Worm (Caenorhabditis elegans) whole organism, young adult: Measurements from ENCODE around the gene F56H11.2.

Experiments used
- B0261.1 ChIP-seq: sonication (generic microtip); optimal IDR thresholded peaks from 2 replicates; lab custom pipeline; 2016; ENCODE audit warnings: mild to moderate bottlenecking, missing genetic modification characterization, moderate library complexity, missing compliant biosample characterization
- B0336.3 ChIP-seq: fragments of 200-800 bp; sonication (Bioruptor generic); IDR thresholded peaks from 2 replicates; pipeline ENCODE4 v1.3.6; 2022; ENCODE audit warnings: missing genetic modification characterization, missing compliant biosample characterization
- C17E4.6 ChIP-seq: fragments of 200-800 bp; sonication (Bioruptor generic); IDR thresholded peaks from 2 replicates; pipeline ENCODE4 v1.3.6; 2022; ENCODE audit warnings: missing genetic modification reagents, missing genetic modification characterization, missing compliant biosample characterization
- F10E7.11 ChIP-seq: sonication (generic microtip); optimal IDR thresholded peaks from 2 replicates; lab custom pipeline; 2017; ENCODE audit warnings: mild to moderate bottlenecking, missing genetic modification characterization, moderate library complexity, missing compliant biosample characterization
- F33H1.4 ChIP-seq: fragments of 200-800 bp; sonication (Bioruptor generic); IDR thresholded peaks from 2 replicates; pipeline ENCODE4 v1.3.6; 2022; ENCODE audit warnings: missing genetic modification reagents, missing genetic modification characterization, missing compliant biosample characterization
- F57A8.1 ChIP-seq: fragments of 200-800 bp; sonication (Bioruptor generic); optimal IDR thresholded peaks from 2 replicates; lab custom pipeline; 2018; ENCODE audit warnings: mild to moderate bottlenecking, missing genetic modification characterization, moderate library complexity, missing compliant biosample characterization
- K12H6.12 ChIP-seq: fragments of 200-800 bp; sonication (Bioruptor generic); optimal IDR thresholded peaks from 2 replicates; lab custom pipeline; 2018; ENCODE audit warnings: mild to moderate bottlenecking, missing genetic modification characterization, missing compliant biosample characterization
- T26A5.8 ChIP-seq: sonication (generic microtip); optimal IDR thresholded peaks from 2 replicates; lab custom pipeline; 2016; ENCODE audit warnings: missing genetic modification characterization, missing compliant biosample characterization
- Y56A3A.18 ChIP-seq: fragments of 200-800 bp; sonication (Bioruptor generic); IDR thresholded peaks from 2 replicates; pipeline ENCODE4 v1.3.6; 2022; ENCODE audit warnings: missing genetic modification reagents, missing genetic modification characterization, missing compliant biosample characterization
- Y67H2A.10 ChIP-seq: fragments of 200-800 bp; sonication (Bioruptor generic); conservative IDR thresholded peaks from 2 replicates; pipeline ENCODE4 v1.3.6; 2022; ENCODE audit warnings: missing genetic modification reagents, missing genetic modification characterization, missing compliant biosample characterization
- Y79H2A.3 ChIP-seq: fragments of 200-800 bp; sonication (Bioruptor generic); conservative IDR thresholded peaks from 2 replicates; pipeline ENCODE4 v1.3.6; 2022; ENCODE audit warnings: missing genetic modification reagents, missing genetic modification characterization, missing compliant biosample characterization
- ZK185.1 ChIP-seq: sonication (generic microtip); optimal IDR thresholded peaks from 2 replicates; lab custom pipeline; 2016; ENCODE audit warnings: mild to moderate bottlenecking, missing genetic modification characterization, missing compliant biosample characterization; ENCODE audit not compliant: poor library complexity, severe bottlenecking
- akir-1 ChIP-seq: fragments of 200-800 bp; sonication (Bioruptor generic); optimal IDR thresholded peaks from 2 replicates; lab custom pipeline; 2018; ENCODE audit warnings: mild to moderate bottlenecking, missing genetic modification characterization, moderate library complexity, missing compliant biosample characterization
- atf-7 ChIP-seq: sonication (generic microtip); optimal IDR thresholded peaks from 2 replicates; lab custom pipeline; 2017; ENCODE audit warnings: mild to moderate bottlenecking, missing genetic modification characterization, missing compliant biosample characterization
- athp-1 ChIP-seq: sonication (generic microtip); optimal IDR thresholded peaks from 2 replicates; lab custom pipeline; 2017; ENCODE audit warnings: mild to moderate bottlenecking, missing genetic modification characterization, missing compliant biosample characterization
- attf-3 ChIP-seq: fragments of 200-800 bp; sonication (Bioruptor generic); conservative IDR thresholded peaks from 2 replicates; pipeline ENCODE4 v1.3.6; 2022; ENCODE audit warnings: missing genetic modification reagents, missing genetic modification characterization, missing compliant biosample characterization
- attf-5 ChIP-seq: fragments of 200-800 bp; sonication (Bioruptor generic); optimal IDR thresholded peaks from 2 replicates; lab custom pipeline; 2018; ENCODE audit warnings: mild to moderate bottlenecking, missing genetic modification characterization, missing compliant biosample characterization
- cebp-1 ChIP-seq, 2 experiments: fragments of 200-800 bp in 1 of 2; sonication (Bioruptor generic) in 1 of 2; sonication (generic microtip) in 1 of 2; IDR thresholded peaks in 1 of 2; optimal IDR thresholded peaks in 1 of 2; 2 replicates each; pipeline versions ENCODE4 v1.3.6 to Lab custom; 2017 to 2022; ENCODE audit warnings: missing compliant biosample characterization in 2 of 2, missing genetic modification characterization in 2 of 2, mild to moderate bottlenecking in 1 of 2, missing genetic modification reagents in 1 of 2, moderate library complexity in 1 of 2
- ceh-100 ChIP-seq: fragments of 200-800 bp; sonication (Bioruptor generic); IDR thresholded peaks from 2 replicates; pipeline ENCODE4 v1.3.6; 2022; ENCODE audit warnings: missing genetic modification reagents, missing genetic modification characterization, missing compliant biosample characterization
- ceh-27 ChIP-seq: fragments of 200-800 bp; sonication (Bioruptor generic); optimal IDR thresholded peaks from 2 replicates; lab custom pipeline; 2018; ENCODE audit warnings: mild to moderate bottlenecking, missing genetic modification characterization, moderate library complexity, missing compliant biosample characterization
- ceh-58 ChIP-seq: fragments of 200-800 bp; sonication (Bioruptor generic); IDR thresholded peaks from 2 replicates; pipeline ENCODE4 v1.3.6; 2022; ENCODE audit warnings: missing genetic modification characterization, missing compliant biosample characterization
- ceh-79 ChIP-seq: sonication (generic microtip); optimal IDR thresholded peaks from 2 replicates; lab custom pipeline; 2017; ENCODE audit warnings: mild to moderate bottlenecking, missing genetic modification characterization, missing compliant biosample characterization
- ets-4 ChIP-seq: fragments of 200-800 bp; sonication (Bioruptor generic); optimal IDR thresholded peaks from 2 replicates; lab custom pipeline; 2018; ENCODE audit warnings: mild to moderate bottlenecking, missing genetic modification characterization, missing compliant biosample characterization
- hlh-12 ChIP-seq: sonication (generic microtip); optimal IDR thresholded peaks from 2 replicates; lab custom pipeline; 2016; ENCODE audit warnings: missing genetic modification characterization, missing compliant biosample characterization
- lin-35 ChIP-seq, 3 experiments: fragments of 150-350 bp in 2 of 3; sonication (generic microtip) in 1 of 3; optimal IDR thresholded peaks; 2 replicates each; lab custom pipeline; 2014 to 2018; ENCODE audit warnings: missing biosample characterization in 3 of 3, missing genetic modification characterization in 3 of 3, missing genetic modification reagents in 3 of 3
- lir-1 ChIP-seq: fragments of 200-800 bp; sonication (Bioruptor generic); conservative IDR thresholded peaks from 2 replicates; pipeline ENCODE4 v1.3.6; 2022; ENCODE audit warnings: missing genetic modification reagents, missing genetic modification characterization, missing compliant biosample characterization
- mcd-1 ChIP-seq: fragments of 200-800 bp; sonication (Bioruptor generic); IDR thresholded peaks from 2 replicates; pipeline ENCODE4 v1.3.6; 2022; ENCODE audit warnings: missing genetic modification reagents, missing genetic modification characterization, missing compliant biosample characterization
- mel-28 ChIP-seq: sonication (generic microtip); optimal IDR thresholded peaks from 2 replicates; lab custom pipeline; 2016; ENCODE audit warnings: borderline replicate concordance, mild to moderate bottlenecking, missing genetic modification characterization, missing compliant biosample characterization
- mxl-1 ChIP-seq: sonication (generic microtip); optimal IDR thresholded peaks from 2 replicates; lab custom pipeline; 2016; ENCODE audit warnings: missing genetic modification characterization, missing compliant biosample characterization
- nhr-120 ChIP-seq: fragments of 200-800 bp; sonication (Bioruptor generic); IDR thresholded peaks from 2 replicates; pipeline ENCODE4 v1.3.6; 2022; ENCODE audit warnings: missing genetic modification characterization, missing compliant biosample characterization
- nhr-27 ChIP-seq: fragments of 200-800 bp; sonication (Bioruptor generic); optimal IDR thresholded peaks from 2 replicates; lab custom pipeline; 2018; ENCODE audit warnings: mild to moderate bottlenecking, missing genetic modification characterization, moderate library complexity, missing compliant biosample characterization
- nhr-80 ChIP-seq: sonication (generic microtip); optimal IDR thresholded peaks from 2 replicates; lab custom pipeline; 2016; ENCODE audit warnings: missing genetic modification characterization, missing compliant biosample characterization
- rec-8 ChIP-seq, 2 experiments: sonication (generic microtip); optimal IDR thresholded peaks; 2 replicates each; lab custom pipeline; 2016; ENCODE audit warnings: mild to moderate bottlenecking in 2 of 2, missing genetic modification characterization in 2 of 2, missing genetic modification reagents in 2 of 2, missing genotype in 2 of 2, missing biosample characterization in 1 of 2, missing compliant biosample characterization in 1 of 2, moderate library complexity in 1 of 2
- repo-1 ChIP-seq: sonication (generic microtip); optimal IDR thresholded peaks from 2 replicates; lab custom pipeline; 2017; ENCODE audit warnings: mild to moderate bottlenecking, missing genetic modification characterization, missing compliant biosample characterization
- sea-2 ChIP-seq: fragments of 200-800 bp; sonication (Bioruptor generic); IDR thresholded peaks from 2 replicates; pipeline ENCODE4 v1.3.6; 2022; ENCODE audit warnings: missing genetic modification characterization, missing compliant biosample characterization
- snpc-4 ChIP-seq, 5 experiments: fragments of 150-350 bp in 1 of 5; sonication (generic microtip) in 4 of 5; optimal IDR thresholded peaks; 2 replicates each; lab custom pipeline; 2014 to 2018; ENCODE audit warnings: missing genetic modification characterization in 5 of 5, missing biosample characterization in 3 of 5, antibody characterized with exemption in 2 of 5, mild to moderate bottlenecking in 2 of 5, missing compliant biosample characterization in 2 of 5, missing genotype in 2 of 5, moderate library complexity in 2 of 5, missing genetic modification reagents in 1 of 5
- ztf-25 ChIP-seq: fragments of 200-800 bp; sonication (Bioruptor generic); IDR thresholded peaks from 2 replicates; pipeline ENCODE4 v1.3.6; 2022; ENCODE audit warnings: missing genetic modification reagents, missing genetic modification characterization, missing compliant biosample characterization

Gene F56H11.2

ce11 chrIV:9508612-9509011, 24.4 kb downstream of the F56H11.2 start, which contains the start of gene ethe-1:
TSS of gene ethe-1 (minus strand) at chrIV:9508761.
- TF ChIP-seq nhr-80 (tag; lab: Kevin White, UChicago) = peak; percentile 18
- TF ChIP-seq lir-1 (GFP tag; lab: Robert Waterston, UW) = no peak
- TF ChIP-seq snpc-4 (GFP tag; optimal IDR thresholded peaks at IDR 0.05; lab: Kevin White, UChicago) = no peak
- TF ChIP-seq snpc-4 (tag; optimal IDR thresholded peaks at IDR 0.05; lab: Kevin White, UChicago) = peak; percentile 9 to 47 (median 38)

DNA sequence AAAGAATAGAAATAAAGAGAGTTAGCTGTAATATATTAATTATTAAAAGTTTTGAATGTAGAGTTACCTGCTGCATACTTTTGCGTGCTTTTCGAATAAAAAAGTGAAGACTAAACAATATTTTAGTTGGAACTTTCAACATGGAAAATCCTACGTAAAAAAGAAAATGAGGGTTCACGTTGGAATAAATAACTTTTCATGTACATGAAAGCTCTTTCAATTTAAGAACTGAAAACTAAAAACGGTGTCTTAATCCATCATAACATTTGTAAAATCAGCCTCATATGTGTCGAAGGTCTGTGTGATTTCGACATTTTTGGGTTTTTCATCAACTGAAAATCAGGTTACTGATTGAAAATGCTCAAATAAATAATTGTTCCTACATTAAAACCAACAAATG, 26.7 kb downstream of the F56H11.2 start, which contains the start of gene ttr-9:
TSS of gene ttr-9 (minus strand) at position 101 of the 400 bp plus-strand sequence.
- TF ChIP-seq repo-1 (no peak), cebp-1 (GFP tag; IDR thresholded peaks at IDR 0.05; lab: Robert Waterston, UW) (no peak), cebp-1 (tag; optimal IDR thresholded peaks at IDR 0.05; lab: Kevin White, UChicago) (no peak), F57A8.1 (no peak), sea-2 (GFP tag; lab: Robert Waterston, UW) (no peak), Y56A3A.18 (GFP tag; lab: Robert Waterston, UW) (no peak)

DNA sequence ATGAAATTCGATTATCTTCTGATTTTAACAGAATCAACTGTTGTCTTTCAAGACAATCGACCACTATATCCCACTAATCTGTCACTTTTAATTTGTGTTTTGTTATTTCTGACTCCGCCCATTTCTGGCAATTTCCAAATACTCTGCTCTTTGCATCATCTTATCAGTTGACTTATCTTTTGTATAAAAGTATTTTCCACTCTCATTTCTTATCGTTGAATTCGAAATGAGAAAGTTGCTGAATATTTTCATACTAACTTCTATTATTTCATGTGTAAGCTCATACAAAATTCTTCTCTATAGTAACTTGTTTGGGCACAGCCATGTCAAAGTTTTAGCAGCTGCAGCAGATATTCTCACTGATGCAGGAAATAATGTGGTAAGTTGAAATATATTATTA, 32.9 kb downstream of the F56H11.2 start, which contains the start of gene ugt-21:
TSS of gene ugt-21 (plus strand) at position 212 of the 400 bp plus-strand sequence.
- TF ChIP-seq mxl-1 (tag; lab: Kevin White, UChicago) = no peak
- TF ChIP-seq nhr-27 (tag; lab: Kevin White, UChicago) = no peak
- TF ChIP-seq T26A5.8 = no peak
- TF ChIP-seq F10E7.11 = no peak
- no peak for TF ChIP-seq B0261.1
- no peak for TF ChIP-seq athp-1
- TF ChIP-seq ztf-25 (GFP tag; lab: Robert Waterston, UW) = no peak
- no peak for TF ChIP-seq K12H6.12

DNA sequence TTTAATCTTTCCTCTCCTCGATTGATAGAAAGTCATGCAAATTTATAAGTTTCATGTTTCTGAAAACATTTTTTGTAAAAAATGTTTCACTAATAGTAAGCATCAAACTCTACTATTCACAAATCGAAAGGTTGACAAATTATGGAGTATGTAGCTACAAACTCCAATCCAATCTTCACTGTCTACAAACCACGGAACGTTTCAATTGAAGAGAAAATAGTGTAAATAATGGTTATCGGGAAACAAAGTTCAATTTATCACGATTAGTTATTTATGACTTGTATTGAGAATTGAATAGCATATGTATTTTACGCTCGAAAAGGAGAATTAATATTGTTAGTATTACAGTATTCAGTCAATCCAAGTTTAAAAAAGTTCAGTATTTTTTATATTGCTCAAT, 33.3 kb downstream of the F56H11.2 start:
- TF ChIP-seq Y79H2A.3 (GFP tag; lab: Robert Waterston, UW) = no peak
- TF ChIP-seq atf-7 = no peak
- no peak for TF ChIP-seq ceh-27 (GFP tag; lab: Kevin White, UChicago)
- no peak for TF ChIP-seq ZK185.1 (tag; lab: Kevin White, UChicago)
- TF ChIP-seq B0336.3 (GFP tag; lab: Robert Waterston, UW) = no peak
- TF ChIP-seq, all 124 proteins: peak for 0

- no peak for TF ChIP-seq Y79H2A.3 (GFP tag; lab: Robert Waterston, UW)
Measured at ce11 chrIV:9498088-9498487, 34.9 kb downstream of the F56H11.2 start, which contains the start of gene sru-4. TSS of gene sru-4 (plus strand) at chrIV:9498388.

- no peak for TF ChIP-seq ets-4
- no peak for TF ChIP-seq C17E4.6 (GFP tag; lab: Robert Waterston, UW)
- TF ChIP-seq ceh-100 (GFP tag; lab: Robert Waterston, UW) = no peak
- TF ChIP-seq akir-1 = no peak
Measured at ce11 chrIV:9496306-9496705, 36.7 kb downstream of the F56H11.2 start, which contains the start of gene sru-3. TSS of gene sru-3 (plus strand) at chrIV:9496606.

DNA sequence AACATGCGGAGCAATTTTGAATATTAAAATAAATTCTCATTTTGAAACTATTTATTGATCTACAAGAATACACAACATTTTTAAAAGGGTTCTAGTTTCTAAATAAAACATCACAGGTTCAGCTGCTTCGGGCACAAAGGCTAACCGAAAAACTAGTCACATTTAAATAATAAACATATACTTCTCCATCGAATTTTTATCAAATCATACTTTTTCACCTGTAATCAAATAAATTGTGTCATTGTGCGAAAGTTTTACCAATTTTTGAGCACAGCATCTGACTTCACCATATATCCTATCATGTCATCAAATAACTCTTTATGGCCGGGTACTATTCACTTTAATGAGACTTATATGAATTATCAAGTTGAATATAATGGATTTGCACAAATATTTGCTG, 42.7 kb downstream of the F56H11.2 start, which contains the start of gene sru-6:
TSS of gene sru-6 (plus strand) at position 301 of the 400 bp plus-strand sequence.
- TF ChIP-seq nhr-120 (GFP tag; lab: Robert Waterston, UW) (no peak), mcd-1 (GFP tag; lab: Robert Waterston, UW) (no peak), ztf-25 (GFP tag; lab: Robert Waterston, UW) (no peak), F33H1.4 (GFP tag; lab: Robert Waterston, UW) (no peak), attf-5 (GFP tag; lab: Kevin White, UChicago) (no peak), sea-2 (GFP tag; lab: Robert Waterston, UW) (no peak), ets-4 (no peak), Y67H2A.10 (no peak), attf-3 (no peak), rec-8 (tag; optimal IDR thresholded peaks at IDR 0.05; lab: Kevin White, UChicago) (no peak), ceh-79 (no peak), hlh-12 (tag; lab: Kevin White, UChicago) (no peak), ceh-58 (no peak), B0336.3 (GFP tag; lab: Robert Waterston, UW) (no peak), lin-35 (GFP tag; optimal IDR thresholded peaks at IDR 0.05; lab: Kevin White, UChicago) (no peak), mel-28 (tag; lab: Kevin White, UChicago) (no peak)
